Worm (Caenorhabditis elegans): ENCODE measurements around the gene Y59H11AR.10.

- TF ChIP-seq dao-5 (tag; optimal IDR thresholded peaks at IDR 0.05) (no peak), him-1 (tag; optimal IDR thresholded peaks at IDR 0.05) (peak; percentile 67)
Observed at ce11 chrIV:8629609-8630052, 26.7 kb downstream of the Y59H11AR.10 start.

All from whole organism, L4/young adult.